Fruit fly (Drosophila melanogaster) whole organism, prepupa: ENCODE measurements around the gene Pak.
A peak's percentile ranks its signal among the peaks of the same experiment; 100 is the strongest.

Experiments
- CG10631 ChIP-seq: fragments of 200-800 bp; sonication (Bioruptor generic); optimal IDR thresholded peaks from 2 replicates; lab custom pipeline; 2016; ENCODE audit warnings: missing biosample characterization, missing genetic modification characterization
- CG10669 ChIP-seq: fragments of 200-800 bp; sonication (Bioruptor generic); optimal IDR thresholded peaks from 3 replicates; lab custom pipeline; 2018; ENCODE audit warnings: missing biosample characterization, mild to moderate bottlenecking, missing genetic modification characterization, moderate library complexity
- CG1621 ChIP-seq: fragments of 200-800 bp; sonication (Bioruptor generic); optimal IDR thresholded peaks from 3 replicates; lab custom pipeline; 2018; ENCODE audit warnings: missing biosample characterization, mild to moderate bottlenecking, missing genetic modification characterization
- CG16779 ChIP-seq: fragments of 200-800 bp; sonication (Bioruptor generic); optimal IDR thresholded peaks from 3 replicates; lab custom pipeline; 2017; ENCODE audit warnings: missing biosample characterization, mild to moderate bottlenecking, missing genetic modification characterization
- CG3032 ChIP-seq: fragments of 200-800 bp; optimal IDR thresholded peaks from 2 replicates; lab custom pipeline; 2019; ENCODE audit warnings: missing biosample characterization, mild to moderate bottlenecking, missing genetic modification characterization, moderate library complexity
- CG4318 ChIP-seq: fragments of 200-800 bp; sonication (Bioruptor generic); optimal IDR thresholded peaks from 3 replicates; lab custom pipeline; 2017; ENCODE audit warnings: missing biosample characterization, mild to moderate bottlenecking, missing genetic modification characterization
- CG6163 ChIP-seq: fragments of 200-800 bp; sonication (Bioruptor generic); IDR thresholded peaks from 3 replicates; pipeline ENCODE4 v1.3.6; 2022; ENCODE audit warnings: missing biosample characterization, missing genetic modification characterization
- CG6276 ChIP-seq: fragments of 200-800 bp; sonication (Bioruptor generic); optimal IDR thresholded peaks from 2 replicates; lab custom pipeline; 2017; ENCODE audit warnings: missing biosample characterization, mild to moderate bottlenecking, missing genetic modification characterization
- CG6854 ChIP-seq: fragments of 200-800 bp; sonication (Bioruptor generic); optimal IDR thresholded peaks from 2 replicates; lab custom pipeline; 2017; ENCODE audit warnings: missing biosample characterization, mild to moderate bottlenecking, missing genetic modification characterization
- CG7368 ChIP-seq: fragments of 200-800 bp; sonication (Bioruptor generic); optimal IDR thresholded peaks from 3 replicates; lab custom pipeline; 2016; ENCODE audit warnings: missing biosample characterization, missing genetic modification characterization
- CG8119 ChIP-seq: fragments of 200-800 bp; sonication (Bioruptor generic); IDR thresholded peaks from 3 replicates; pipeline ENCODE4 v1.3.6; 2022; ENCODE audit warnings: missing biosample characterization, missing genetic modification characterization
- Eip75B ChIP-seq: fragments of 200-800 bp; sonication (Bioruptor generic); optimal IDR thresholded peaks from 3 replicates; lab custom pipeline; 2016; ENCODE audit warnings: missing biosample characterization, missing genetic modification characterization
- Eip78C ChIP-seq: fragments of 200-800 bp; sonication (Bioruptor generic); peaks from one replicate; lab custom pipeline; 2016; ENCODE audit warnings: missing biosample characterization, missing genetic modification characterization
- Eip93F ChIP-seq: fragments of 200-800 bp; sonication (Bioruptor generic); optimal IDR thresholded peaks from 2 replicates; lab custom pipeline; 2016; ENCODE audit warnings: missing biosample characterization, mild to moderate bottlenecking, missing genetic modification characterization
- Ets21C ChIP-seq: fragments of 200-800 bp; sonication (Bioruptor generic); optimal IDR thresholded peaks from 3 replicates; lab custom pipeline; 2016; ENCODE audit warnings: missing biosample characterization, missing genetic modification characterization
- Ets96B ChIP-seq: fragments of 200-800 bp; optimal IDR thresholded peaks from 2 replicates; lab custom pipeline; 2019; ENCODE audit warnings: missing biosample characterization, mild to moderate bottlenecking, missing genetic modification characterization, moderate library complexity
- Hr38 ChIP-seq: sonication (Bioruptor generic); optimal IDR thresholded peaks from 2 replicates; lab custom pipeline; 2016; ENCODE audit warnings: missing biosample characterization, missing genetic modification characterization
- Hr39 ChIP-seq: fragments of 200-800 bp; sonication (Bioruptor generic); optimal IDR thresholded peaks from 2 replicates; lab custom pipeline; 2016; ENCODE audit warnings: missing biosample characterization, missing genetic modification characterization
- Hr4 ChIP-seq: fragments of 200-800 bp; sonication (Bioruptor generic); optimal IDR thresholded peaks from 3 replicates; lab custom pipeline; 2016; ENCODE audit warnings: missing biosample characterization, missing genetic modification characterization
- Lpt ChIP-seq: fragments of 200-800 bp; sonication (Bioruptor generic); optimal IDR thresholded peaks from 3 replicates; lab custom pipeline; 2016; ENCODE audit warnings: missing biosample characterization, missing genetic modification characterization
- Met ChIP-seq: fragments of 200-800 bp; sonication (Bioruptor generic); optimal IDR thresholded peaks from 3 replicates; lab custom pipeline; 2016; ENCODE audit warnings: missing biosample characterization, missing genetic modification characterization
- OdsH ChIP-seq: fragments of 200-800 bp; sonication (Bioruptor generic); optimal IDR thresholded peaks from 3 replicates; lab custom pipeline; 2016; ENCODE audit warnings: missing biosample characterization, missing genetic modification characterization
- Smox ChIP-seq: fragments of 200-800 bp; sonication (Bioruptor generic); optimal IDR thresholded peaks from 3 replicates; lab custom pipeline; 2016; ENCODE audit warnings: missing biosample characterization, missing genetic modification characterization
- Sox102F ChIP-seq: fragments of 200-800 bp; sonication (Bioruptor generic); optimal IDR thresholded peaks from 2 replicates; lab custom pipeline; 2016; ENCODE audit warnings: missing biosample characterization, mild to moderate bottlenecking, missing genetic modification characterization
- Sox14 ChIP-seq: fragments of 200-800 bp; sonication (Bioruptor generic); optimal IDR thresholded peaks from 3 replicates; lab custom pipeline; 2016; ENCODE audit warnings: missing biosample characterization, missing genetic modification characterization
- achi ChIP-seq: fragments of 200-800 bp; sonication (Bioruptor generic); optimal IDR thresholded peaks from 3 replicates; lab custom pipeline; 2016; ENCODE audit warnings: missing biosample characterization, missing genetic modification characterization
- acj6 ChIP-seq: fragments of 200-800 bp; sonication (Bioruptor generic); optimal IDR thresholded peaks from 3 replicates; lab custom pipeline; 2016; ENCODE audit warnings: missing biosample characterization, missing genetic modification characterization
- cyc ChIP-seq: fragments of 200-800 bp; sonication (Bioruptor generic); optimal IDR thresholded peaks from 3 replicates; lab custom pipeline; 2016; ENCODE audit warnings: missing biosample characterization, missing genetic modification characterization
- dsx ChIP-seq: fragments of 200-800 bp; optimal IDR thresholded peaks from 3 replicates; lab custom pipeline; 2019; ENCODE audit warnings: missing biosample characterization, mild to moderate bottlenecking, missing genetic modification characterization, moderate library complexity; ENCODE audit not compliant: poor library complexity, severe bottlenecking
- esn ChIP-seq: fragments of 200-800 bp; sonication (Bioruptor generic); optimal IDR thresholded peaks from 2 replicates; lab custom pipeline; 2016; ENCODE audit warnings: missing biosample characterization, mild to moderate bottlenecking, missing genetic modification characterization, moderate library complexity
- fd85E ChIP-seq: fragments of 200-800 bp; sonication (Bioruptor generic); optimal IDR thresholded peaks from 3 replicates; lab custom pipeline; 2016; ENCODE audit warnings: missing biosample characterization, missing genetic modification characterization
- lz ChIP-seq: fragments of 200-800 bp; sonication (Bioruptor generic); optimal IDR thresholded peaks from 3 replicates; lab custom pipeline; 2016; ENCODE audit warnings: missing biosample characterization, missing genetic modification characterization
- ss ChIP-seq, 2 experiments: fragments of 200-800 bp; sonication (Bioruptor generic); optimal IDR thresholded peaks; 2 replicates in 1 of 2; 3 replicates in 1 of 2; lab custom pipeline; 2017 to 2018; ENCODE audit warnings: mild to moderate bottlenecking in 2 of 2, missing biosample characterization in 2 of 2, missing genetic modification characterization in 2 of 2, moderate library complexity in 1 of 2
- topi ChIP-seq: fragments of 200-800 bp; sonication (Bioruptor generic); optimal IDR thresholded peaks from 3 replicates; lab custom pipeline; 2016; ENCODE audit warnings: missing biosample characterization, missing genetic modification characterization
- vri ChIP-seq: fragments of 200-800 bp; sonication (Bioruptor generic); optimal IDR thresholded peaks from 3 replicates; lab custom pipeline; 2016; ENCODE audit warnings: missing biosample characterization, mild to moderate bottlenecking, missing genetic modification characterization

Pak gene

DNA sequence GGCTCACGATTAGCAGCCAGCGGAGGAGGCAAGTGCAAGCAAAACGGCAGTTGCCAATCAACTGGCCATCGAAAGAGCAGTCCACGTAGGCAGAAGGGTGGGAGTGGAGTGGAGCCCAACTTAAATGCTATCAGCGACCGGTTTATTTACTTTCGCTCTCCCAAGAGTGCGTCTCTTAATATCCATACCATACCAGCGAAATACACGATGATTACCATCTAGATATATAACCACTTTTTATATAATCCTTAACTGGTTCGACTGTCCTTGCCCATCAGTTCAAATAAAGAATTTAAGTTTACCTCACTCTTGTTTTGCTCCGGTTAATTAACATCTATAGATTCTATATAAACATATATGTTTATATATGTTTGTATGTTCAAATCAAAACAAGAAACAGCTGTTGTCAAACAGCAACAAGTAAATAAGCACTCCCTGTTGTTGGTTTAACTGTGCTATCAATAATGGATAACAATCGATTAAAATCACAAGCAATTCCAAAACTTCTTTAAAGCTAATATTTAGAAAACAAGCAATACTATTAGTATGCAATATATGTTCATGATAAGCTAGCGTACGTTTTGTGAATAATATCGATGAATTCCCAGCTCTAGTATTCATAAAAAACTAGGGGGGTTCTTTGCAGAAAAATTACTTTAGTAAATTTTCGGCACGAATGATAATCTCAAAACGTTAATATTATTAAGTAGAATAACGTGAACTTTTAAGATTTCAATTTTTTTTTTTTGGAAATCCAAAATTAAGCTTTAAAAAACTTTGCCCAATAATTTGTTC, 23.0 kb downstream of the Pak start (continued):
- TF ChIP-seq Eip78C (GFP tag; lab: Kevin White, UChicago), result peak; percentile 77
- TF ChIP-seq CG6163 (GFP tag; lab: Robert Waterston, UW), result peak; percentile 61; the same call in 1 of the 3 replicates
- no peak for TF ChIP-seq CG16779 (tag; lab: Kevin White, UChicago)
- TF ChIP-seq cyc (GFP tag; lab: Kevin White, UChicago), result peak; percentile 27
- no peak for TF ChIP-seq CG6276
- peak; percentile 42 for TF ChIP-seq achi (GFP tag; lab: Kevin White, UChicago)
- TF ChIP-seq Smox (GFP tag; lab: Kevin White, UChicago), result peak; percentile 46
- peak; percentile 4 for TF ChIP-seq CG6854 (GFP tag; lab: Kevin White, UChicago)
- peak; percentile 55 for TF ChIP-seq Met
- TF ChIP-seq OdsH (GFP tag; lab: Kevin White, UChicago), result peak; percentile 59
- TF ChIP-seq, all 60 proteins: peak for 34

DNA sequence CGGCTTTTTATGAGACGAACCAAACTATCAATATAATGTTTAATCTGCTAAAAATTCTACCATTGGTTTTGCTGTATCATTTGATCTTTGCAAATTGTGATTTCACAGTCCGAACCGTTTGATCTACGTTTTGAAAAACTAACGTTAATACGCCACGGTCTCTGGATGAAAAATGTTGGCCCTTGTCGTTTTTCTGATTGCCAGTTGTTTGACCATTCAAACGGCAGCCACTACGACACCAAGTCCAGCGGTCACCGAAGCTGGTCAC, 23.5 kb downstream of the Pak start, which contains the start of gene CG42564:
Gene CG42564 (plus strand): TSS at position 169 of the 268 bp plus-strand sequence.
- TF ChIP-seq esn (peak; percentile 33), dsx (GFP tag; lab: Kevin White, UChicago) (no peak)

DNA sequence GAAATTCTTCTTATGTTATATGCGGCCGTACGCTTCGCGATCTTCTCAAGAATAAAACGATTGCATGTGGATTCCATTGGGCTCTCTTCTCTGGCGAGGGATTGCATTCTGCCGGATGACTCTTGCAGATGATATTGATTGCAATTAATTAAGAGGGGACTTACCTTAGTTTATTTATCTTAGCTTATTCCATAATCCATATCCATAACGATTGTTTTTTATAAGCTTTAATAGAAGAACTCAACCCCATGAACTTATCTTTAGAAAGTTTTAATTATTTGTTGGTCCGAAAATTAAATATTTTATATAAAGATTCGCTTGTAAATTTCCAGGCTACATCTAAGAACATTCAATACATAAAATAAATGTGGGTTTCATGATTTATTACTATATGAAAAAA, 25.2 kb downstream of the Pak start, which contains the start of gene CRAT:
Gene CRAT (minus strand): TSS at position 101 of the 400 bp plus-strand sequence.
- TF ChIP-seq Sox102F (no peak), CG3032 (tag; lab: Kevin White, UChicago) (no peak), CG10631 (no peak), acj6 (GFP tag; lab: Kevin White, UChicago) (no peak), Ets21C (GFP tag; lab: Kevin White, UChicago) (no peak), achi (GFP tag; lab: Kevin White, UChicago) (no peak), Hr39 (GFP tag; lab: Kevin White, UChicago) (no peak), CG1621 (tag; lab: Kevin White, UChicago) (no peak), fd85E (GFP tag; lab: Kevin White, UChicago) (no peak), Eip93F (no peak)

DNA sequence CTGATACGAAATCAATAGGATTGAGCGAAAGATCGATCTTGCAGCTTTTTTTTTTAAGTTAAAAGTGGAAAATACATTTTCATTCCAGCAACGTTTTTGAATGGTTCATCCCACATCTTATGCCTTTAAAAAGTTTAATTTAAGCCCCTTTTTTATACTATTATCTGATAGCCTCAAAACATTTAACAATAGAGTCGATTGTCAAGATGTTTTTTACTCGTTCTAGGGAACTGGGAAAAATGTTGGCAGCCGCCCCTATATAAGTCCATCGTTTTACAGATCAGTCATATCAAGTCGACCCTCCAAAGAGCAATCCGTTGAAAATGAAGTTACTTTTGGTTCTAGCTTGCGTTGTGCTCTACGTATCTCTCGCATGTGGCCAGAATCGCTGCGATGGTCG, 26.8 kb downstream of the Pak start, which contains the start of gene CG42537:
Gene CG42537 (plus strand): TSS at position 301 of the 400 bp plus-strand sequence.
- no peak for TF ChIP-seq Ets96B
- TF ChIP-seq Eip75B, result no peak
- no peak for TF ChIP-seq lz (GFP tag; lab: Kevin White, UChicago)
- no peak for TF ChIP-seq Lpt
- TF ChIP-seq Hr38, result no peak
- no peak for TF ChIP-seq Sox14
- TF ChIP-seq ss (GFP tag; optimal IDR thresholded peaks at IDR 0.05; lab: Kevin White, UChicago), result no peak
- TF ChIP-seq Hr4, result no peak
- no peak for TF ChIP-seq topi (GFP tag; lab: Kevin White, UChicago)
- TF ChIP-seq CG7368, result no peak
- no peak for TF ChIP-seq CG16779 (tag; lab: Kevin White, UChicago)
- TF ChIP-seq esn, result no peak
- no peak for TF ChIP-seq CG6276
- no peak for TF ChIP-seq fd85E (GFP tag; lab: Kevin White, UChicago)
- TF ChIP-seq CG8119 (GFP tag; lab: Robert Waterston, UW), result no peak
- TF ChIP-seq CG10669 (GFP tag; lab: Kevin White, UChicago), result no peak
- TF ChIP-seq vri (GFP tag; lab: Kevin White, UChicago), result no peak
- no peak for TF ChIP-seq CG4318 (GFP tag; lab: Kevin White, UChicago)
- no peak for TF ChIP-seq CG10631
